Worm (Caenorhabditis elegans): ENCODE results near the gene Y57G11C.52.

The Y57G11C.52 gene

ce11 chrIV:14833537-14833936 is 20.3 kb upstream of the Y57G11C.52 start:
- TF ChIP-seq snpc-4 (GFP tag; optimal IDR thresholded peaks at IDR 0.05) (no peak), snpc-4 (tag; optimal IDR thresholded peaks at IDR 0.05) (peak in 1 of 4 experiments; percentile 47), sea-2 (GFP tag; IDR thresholded peaks at IDR 0.05) (no peak), ceh-79 (tag; optimal IDR thresholded peaks at IDR 0.05) (no peak)

- no peak for TF ChIP-seq F55B11.4 (tag; optimal IDR thresholded peaks at IDR 0.05; ENCODE audit: borderline replicate concordance, insufficient read depth)
- TF ChIP-seq lin-54 (GFP tag; optimal IDR thresholded peaks at IDR 0.05): no peak
- TF ChIP-seq him-1 (tag; optimal IDR thresholded peaks at IDR 0.05): no peak
- peak; percentile 98 for TF ChIP-seq hmg-1.2 (GFP tag; IDR thresholded peaks at IDR 0.05)
These were observed 16.9 kb upstream of the Y57G11C.52 start, which contains the start of gene Y57G11C.22 for ce11 chrIV:14836885-14837284. TSS of gene Y57G11C.22 (plus strand) at chrIV:14837211.

ce11 chrIV:14838095-14838494 is 15.7 kb upstream of the Y57G11C.52 start:
- TF ChIP-seq sptf-2 (GFP tag; optimal IDR thresholded peaks at IDR 0.05): no peak
- TF ChIP-seq hmg-20 (GFP tag; IDR thresholded peaks at IDR 0.05): no peak
- TF ChIP-seq nfya-1 (tag; optimal IDR thresholded peaks at IDR 0.05; ENCODE audit: borderline replicate concordance, insufficient read depth): no peak
- peak; percentile 79 for TF ChIP-seq B0261.1 (tag; optimal IDR thresholded peaks at IDR 0.05)
- TF ChIP-seq Y67H2A.10 (GFP tag; conservative IDR thresholded peaks at IDR 0.05): no peak
- peak; percentile 76 for TF ChIP-seq rpc-1 (optimal IDR thresholded peaks at IDR 0.05)
- peak; percentile 71 for TF ChIP-seq rpc-1 (tag; optimal IDR thresholded peaks at IDR 0.05)
- TF ChIP-seq egl-18 (GFP tag; IDR thresholded peaks at IDR 0.05): no peak
- no peak for TF ChIP-seq lag-1 (GFP tag; IDR thresholded peaks at IDR 0.05)
- TF ChIP-seq egrh-3 (GFP tag; IDR thresholded peaks at IDR 0.05): no peak
- TF ChIP-seq egl-44 (GFP tag; IDR thresholded peaks at IDR 0.05): no peak
- TF ChIP-seq nhr-179 (tag; optimal IDR thresholded peaks at IDR 0.05): no peak
- TF ChIP-seq mes-4 (tag; optimal IDR thresholded peaks at IDR 0.05): no peak
- 0 out of 2 replicates have a peak, but pooled peaks have one; percentile 32 for TF ChIP-seq ceh-100 (GFP tag; IDR thresholded peaks at IDR 0.05)
- TF ChIP-seq F10E7.11 (tag; optimal IDR thresholded peaks at IDR 0.05): no peak
- TF ChIP-seq K12H6.12 (tag; optimal IDR thresholded peaks at IDR 0.05): peak; percentile 43
- no peak for TF ChIP-seq ceh-27 (GFP tag; optimal IDR thresholded peaks at IDR 0.05)
- TF ChIP-seq nhr-90 (tag; optimal IDR thresholded peaks at IDR 0.05): peak; percentile 31
- TF ChIP-seq ceh-91 (GFP tag; IDR thresholded peaks at IDR 0.05): no peak
- TF ChIP-seq dox-1 (GFP tag; IDR thresholded peaks at IDR 0.05): no peak
- TF ChIP-seq die-1 (tag; optimal IDR thresholded peaks at IDR 0.05): peak; percentile 79
- no peak for TF ChIP-seq cebp-1 (GFP tag; IDR thresholded peaks at IDR 0.05)
- TF ChIP-seq cebp-1 (tag; optimal IDR thresholded peaks at IDR 0.05): peak; percentile 78
- TF ChIP-seq chd-7 (tag; optimal IDR thresholded peaks at IDR 0.05): no peak
- TF ChIP-seq lin-26 (GFP tag; IDR thresholded peaks at IDR 0.05): no peak
- peak; percentile 66 for TF ChIP-seq F49E8.2 (tag; optimal IDR thresholded peaks at IDR 0.05; ENCODE audit: insufficient read depth)
- no peak; the same call in 1 of the 2 replicates for TF ChIP-seq Y56A3A.18 (GFP tag; IDR thresholded peaks at IDR 0.05)
- TF ChIP-seq ets-4 (GFP tag; optimal IDR thresholded peaks at IDR 0.05): no peak
- TF ChIP-seq F33H1.4 (GFP tag; IDR thresholded peaks at IDR 0.05): peak; percentile 50
- TF ChIP-seq ekl-4 (GFP tag; IDR thresholded peaks at IDR 0.05): no peak
- peak; percentile 75; the same call in 1 of the 2 replicates for TF ChIP-seq K11D2.4 (GFP tag; IDR thresholded peaks at IDR 0.05)
- no peak for TF ChIP-seq zfh-2 (GFP tag; conservative IDR thresholded peaks at IDR 0.05)
- TF ChIP-seq ccch-3 (GFP tag; optimal IDR thresholded peaks at IDR 0.05): peak; percentile 20
- no peak for TF ChIP-seq F57C9.4 (tag; optimal IDR thresholded peaks at IDR 0.05)
- TF ChIP-seq lin-35 (GFP tag; optimal IDR thresholded peaks at IDR 0.05): peak in 1 of 3 experiments; percentile 80
- no peak for TF ChIP-seq nhr-80 (tag; optimal IDR thresholded peaks at IDR 0.05)
- no peak; the same call in 1 of the 2 replicates for TF ChIP-seq attf-3 (GFP tag; conservative IDR thresholded peaks at IDR 0.05)
- TF ChIP-seq snpc-1.1 (tag; optimal IDR thresholded peaks at IDR 0.05; ENCODE audit: insufficient read depth): peak; percentile 53

All from whole organism, young adult.